3 worm cellular contexts compared by ENCODE assay signal in genomic region chrX:15663740-15664139, ce11.
TF ChIP-seq lines count a peak whose summit lies in the region.

No protein-coding gene starts in this region.

TF ChIP-seq in whole organism, L1 larva, 84 proteins besides CTCF, POLR2A, EP300 and RAD21:
- no peak for TF ChIP-seq hpl-2 (GFP tag; optimal IDR thresholded peaks at IDR 0.05; lab: Kevin White, UChicago)
- TF ChIP-seq egl-27 (tag; optimal IDR thresholded peaks at IDR 0.05; lab: Kevin White, UChicago): no peak
- TF ChIP-seq mep-1 (tag; optimal IDR thresholded peaks at IDR 0.05; lab: Kevin White, UChicago): no peak
- TF ChIP-seq ceh-63 (GFP tag; optimal IDR thresholded peaks at IDR 0.05; lab: Kevin White, UChicago): no peak
- TF ChIP-seq xbp-1 (tag; optimal IDR thresholded peaks at IDR 0.05; lab: Kevin White, UChicago): no peak
- TF ChIP-seq tlp-1 (tag; optimal IDR thresholded peaks at IDR 0.05; lab: Kevin White, UChicago): no peak
- no peak for TF ChIP-seq zag-1 (tag; optimal IDR thresholded peaks at IDR 0.05; lab: Kevin White, UChicago)
- peak; percentile 7 for TF ChIP-seq nhr-47 (tag; optimal IDR thresholded peaks at IDR 0.05; lab: Kevin White, UChicago)
- TF ChIP-seq mab-9 (GFP tag; IDR thresholded peaks at IDR 0.05; lab: Robert Waterston, UW): 0 out of 2 replicates have a peak, but pooled peaks have one; percentile 30
- peak; percentile 92 for TF ChIP-seq snpc-4 (tag; optimal IDR thresholded peaks at IDR 0.05; lab: Kevin White, UChicago)

TF ChIP-seq in whole organism, L2 larva, 48 proteins besides CTCF, POLR2A, EP300 and RAD21:
- TF ChIP-seq F13H6.1 (tag; optimal IDR thresholded peaks at IDR 0.05; lab: Kevin White, UChicago) (no peak), snpc-4 (tag; optimal IDR thresholded peaks at IDR 0.05; lab: Kevin White, UChicago) (peak; percentile 81), C34F6.9 (tag; optimal IDR thresholded peaks at IDR 0.05; lab: Kevin White, UChicago) (no peak), alr-1 (tag; optimal IDR thresholded peaks at IDR 0.05; lab: Kevin White, UChicago) (no peak), unc-62 (GFP tag; optimal IDR thresholded peaks at IDR 0.05; lab: Kevin White, UChicago) (no peak), ztf-11 (tag; optimal IDR thresholded peaks at IDR 0.05; lab: Kevin White, UChicago) (no peak)

TF ChIP-seq in whole organism, L3 larva, 47 proteins besides CTCF, POLR2A, EP300 and RAD21:
- no peak for TF ChIP-seq pqm-1 (tag; optimal IDR thresholded peaks at IDR 0.05; lab: Kevin White, UChicago)
- peak; percentile 41 for TF ChIP-seq snpc-4 (tag; optimal IDR thresholded peaks at IDR 0.05; lab: Kevin White, UChicago)

Comparison
In these comparisons a context has a peak if more than half of its experiments do, and no peak if none do; other contexts are left out.
1. Of the 22 proteins assayed by ChIP-seq in both whole organism, L1 larva and whole organism, L2 larva: peak only in whole organism, L1 larva: none; only in whole organism, L2 larva: none; in both: snpc-4; in neither: 21.